Worm (Caenorhabditis elegans): Measurements from ENCODE around the gene Y43E12A.3.

ce11 chrIV:11025941-11026340 lies 38.2 kb downstream of the Y43E12A.3 start:
- TF ChIP-seq tbx-11 (GFP tag; IDR thresholded peaks at IDR 0.05) (peak; percentile 99), ama-1 (optimal IDR thresholded peaks at IDR 0.05) (peak; percentile 92), pes-1 (GFP tag; IDR thresholded peaks at IDR 0.05) (peak; percentile 99), ets-7 (tag; optimal IDR thresholded peaks at IDR 0.05) (peak; percentile 96), B0310.2 (tag; optimal IDR thresholded peaks at IDR 0.05) (peak; percentile 99), flt-1 (GFP tag; IDR thresholded peaks at IDR 0.05) (peak; percentile 100), hmbx-1 (tag; optimal IDR thresholded peaks at IDR 0.05) (peak; percentile 93), sea-1 (GFP tag; conservative IDR thresholded peaks at IDR 0.05) (peak; percentile 99), ceh-13 (GFP tag; optimal IDR thresholded peaks at IDR 0.05) (peak; percentile 98), hnd-1 (tag; optimal IDR thresholded peaks at IDR 0.05) (peak; percentile 96)

Measured in whole organism, early embryonic.